Worm (Caenorhabditis elegans) whole organism, L3 larva: ENCODE measurements around the gene doxa-1.

Experiments used
- ama-1 ChIP-seq: fragments of 150-350 bp; optimal IDR thresholded peaks from 2 replicates; lab custom pipeline; 2018
- daf-12 ChIP-seq: fragments of 150-350 bp; optimal IDR thresholded peaks from 2 replicates; lab custom pipeline; 2014; ENCODE audit warnings: missing biosample characterization, missing genetic modification reagents, missing genetic modification characterization
- elt-2 ChIP-seq: sonication (generic microtip); optimal IDR thresholded peaks from 2 replicates; lab custom pipeline; 2016; ENCODE audit warnings: missing genetic modification reagents, mild to moderate bottlenecking, missing genetic modification characterization, missing compliant biosample characterization
- elt-3 ChIP-seq, 3 experiments: fragments of 150-350 bp in 1 of 3; sonication (generic microtip) in 2 of 3; optimal IDR thresholded peaks; 2 replicates in 2 of 3; 4 replicates in 1 of 3; lab custom pipeline; 2014 to 2017; ENCODE audit warnings: missing biosample characterization in 3 of 3, missing genetic modification characterization in 3 of 3
- lin-39 ChIP-seq: fragments of 150-350 bp; optimal IDR thresholded peaks from 2 replicates; lab custom pipeline; 2018; ENCODE audit warnings: missing biosample characterization, missing genetic modification reagents, missing genetic modification characterization
- mdl-1 ChIP-seq: fragments of 150-350 bp; optimal IDR thresholded peaks from 2 replicates; lab custom pipeline; 2014; ENCODE audit warnings: missing biosample characterization, missing genetic modification characterization
- nhr-25 ChIP-seq: sonication (generic microtip); optimal IDR thresholded peaks from 2 replicates; lab custom pipeline; 2017; ENCODE audit warnings: missing biosample characterization, missing genetic modification characterization
- sea-2 ChIP-seq: fragments of 150-350 bp; sonication (generic microtip); optimal IDR thresholded peaks from 4 replicates; lab custom pipeline; 2014; ENCODE audit warnings: missing biosample characterization, missing genetic modification reagents, missing genetic modification characterization
- snpc-4 ChIP-seq: fragments of 150-350 bp; optimal IDR thresholded peaks from 2 replicates; lab custom pipeline; 2014; ENCODE audit warnings: missing biosample characterization, missing genetic modification characterization
- unc-62 ChIP-seq: fragments of 150-350 bp; sonication (generic microtip); optimal IDR thresholded peaks from 4 replicates; lab custom pipeline; 2014; ENCODE audit warnings: missing biosample characterization, missing genetic modification reagents, missing genetic modification characterization
- zag-1 ChIP-seq: fragments of 150-350 bp; optimal IDR thresholded peaks from 2 replicates; lab custom pipeline; 2014; ENCODE audit warnings: missing biosample characterization, missing genetic modification characterization
- ztf-11 ChIP-seq: fragments of 150-350 bp; optimal IDR thresholded peaks from 2 replicates; lab custom pipeline; 2014; ENCODE audit warnings: missing biosample characterization, missing genetic modification characterization

DNA sequence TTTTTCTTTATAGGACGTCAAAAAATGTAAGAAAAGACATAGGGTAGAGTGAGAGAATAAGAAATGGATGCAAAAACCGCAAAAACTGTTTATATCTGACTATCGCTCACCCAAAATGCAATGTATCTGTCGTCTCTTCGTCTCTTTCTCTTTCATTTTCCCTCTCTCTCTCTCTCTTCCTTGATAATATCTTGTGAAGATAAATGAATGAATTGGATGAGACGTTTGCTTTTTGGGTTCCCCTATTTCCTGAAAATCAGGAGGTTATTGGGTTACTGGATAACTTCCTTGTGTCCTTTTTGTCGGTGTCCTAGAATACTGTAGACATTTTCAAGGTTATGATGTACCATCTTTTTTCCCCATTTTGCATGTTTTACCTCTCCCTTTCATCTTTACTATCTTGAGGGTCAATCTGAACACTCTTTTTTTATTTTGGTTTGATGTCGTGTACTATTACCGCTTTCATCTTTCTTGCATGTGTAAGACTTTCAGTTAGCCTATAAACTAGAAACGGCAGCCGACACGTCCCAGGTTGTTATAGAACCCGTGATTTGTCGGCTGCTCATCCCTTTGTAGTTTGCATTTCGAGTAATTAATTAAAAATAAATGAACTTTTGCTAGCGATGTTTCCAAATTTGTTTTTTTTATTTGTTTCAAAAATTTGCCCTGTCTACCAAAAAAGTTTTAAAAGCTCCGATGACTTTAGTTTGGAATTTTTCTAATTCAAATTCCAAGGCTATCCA lies 5.4 kb upstream of the doxa-1 start:
- TF ChIP-seq sea-2 (GFP tag; lab: Kevin White, UChicago), result no peak
- no peak for TF ChIP-seq zag-1
- no peak for TF ChIP-seq elt-2 (tag; lab: Kevin White, UChicago)
- no peak for TF ChIP-seq ztf-11 (tag; lab: Kevin White, UChicago)
- TF ChIP-seq lin-39, result no peak
- TF ChIP-seq daf-12, result no peak
- TF ChIP-seq ama-1, result no peak
- no peak for TF ChIP-seq elt-3 (tag; optimal IDR thresholded peaks at IDR 0.05; lab: Kevin White, UChicago)
- TF ChIP-seq snpc-4, result peak; percentile 71
- no peak for TF ChIP-seq mdl-1 (tag; lab: Kevin White, UChicago)
- TF ChIP-seq nhr-25 (tag; lab: Kevin White, UChicago), result no peak
- no peak for TF ChIP-seq unc-62 (GFP tag; lab: Kevin White, UChicago)
